Fruit fly (Drosophila melanogaster) whole organism, embryonic: ENCODE data around the gene Nubp1.
A peak's percentile ranks its signal among the peaks of the same experiment; 100 is the strongest.

Source experiments
- BEAF-32 ChIP-seq: fragments of 200-800 bp; sonication (Bioruptor generic); optimal IDR thresholded peaks from 3 replicates; lab custom pipeline; 2017; ENCODE audit warnings: missing biosample characterization, missing genetic modification characterization, mild to moderate bottlenecking, moderate library complexity, missing genetic modification reagents
- CG10979 ChIP-seq: fragments of 200-800 bp; sonication (Bioruptor generic); optimal IDR thresholded peaks from 2 replicates; lab custom pipeline; 2018; ENCODE audit warnings: missing biosample characterization, mild to moderate bottlenecking, missing genetic modification characterization, moderate library complexity
- CG15601 ChIP-seq: fragments of 200-800 bp; sonication (Bioruptor generic); optimal IDR thresholded peaks from 3 replicates; lab custom pipeline; 2019; ENCODE audit warnings: missing biosample characterization, mild to moderate bottlenecking, missing genetic modification characterization, moderate library complexity
- CG17361 ChIP-seq: fragments of 200-800 bp; sonication (Bioruptor generic); IDR thresholded peaks from 3 replicates; pipeline ENCODE4 v1.3.6; 2022; ENCODE audit warnings: missing biosample characterization, missing genetic modification characterization
- CG2116 ChIP-seq: fragments of 200-800 bp; sonication (Bioruptor generic); optimal IDR thresholded peaks from 3 replicates; lab custom pipeline; 2018; ENCODE audit warnings: missing biosample characterization, mild to moderate bottlenecking, missing genetic modification characterization
- CG30020 ChIP-seq: fragments of 200-800 bp; optimal IDR thresholded peaks from 2 replicates; lab custom pipeline; 2019; ENCODE audit warnings: missing biosample characterization, mild to moderate bottlenecking, missing genetic modification characterization, moderate library complexity
- CG32532 ChIP-seq: fragments of 200-800 bp; sonication (Bioruptor generic); IDR thresholded peaks from 2 replicates; pipeline ENCODE4 v1.3.6; 2022; ENCODE audit warnings: missing biosample characterization, missing genetic modification characterization
- CG33213 ChIP-seq: fragments of 200-800 bp; sonication (Bioruptor generic); optimal IDR thresholded peaks from 3 replicates; lab custom pipeline; 2016; ENCODE audit warnings: missing biosample characterization, missing genetic modification characterization
- CG3847 ChIP-seq: fragments of 200-800 bp; sonication (Bioruptor generic); IDR thresholded peaks from 2 replicates; pipeline ENCODE4 v1.3.6; 2022; ENCODE audit warnings: missing biosample characterization, missing genetic modification characterization
- CG42726 ChIP-seq: fragments of 200-800 bp; sonication (Bioruptor generic); IDR thresholded peaks from 2 replicates; pipeline ENCODE4 v1.3.6; 2022; ENCODE audit warnings: missing biosample characterization, missing genetic modification characterization; ENCODE audit not compliant: partially characterized antibody
- CG4424 ChIP-seq: fragments of 200-800 bp; sonication (Bioruptor generic); optimal IDR thresholded peaks from 3 replicates; lab custom pipeline; 2016; ENCODE audit warnings: missing biosample characterization, missing genetic modification characterization
- CG4617 ChIP-seq: fragments of 200-800 bp; sonication (Bioruptor generic); optimal IDR thresholded peaks from 3 replicates; lab custom pipeline; 2016; ENCODE audit warnings: missing biosample characterization, missing genetic modification characterization, borderline replicate concordance
- CG7928 ChIP-seq: fragments of 200-800 bp; sonication (Bioruptor generic); optimal IDR thresholded peaks from 2 replicates; lab custom pipeline; 2017; ENCODE audit warnings: missing biosample characterization, mild to moderate bottlenecking, missing genetic modification characterization
- CG7963 ChIP-seq: fragments of 200-800 bp; sonication (Bioruptor generic); IDR thresholded peaks from 3 replicates; pipeline ENCODE4 v1.3.6; 2022; ENCODE audit warnings: missing biosample characterization, missing genetic modification characterization; ENCODE audit not compliant: partially characterized antibody
- CoRest ChIP-seq: fragments of 200-800 bp; sonication (Bioruptor generic); optimal IDR thresholded peaks from 3 replicates; lab custom pipeline; 2018; ENCODE audit warnings: missing biosample characterization, mild to moderate bottlenecking, missing genetic modification characterization, moderate library complexity
- D19A ChIP-seq: fragments of 200-800 bp; optimal IDR thresholded peaks from 3 replicates; lab custom pipeline; 2019; ENCODE audit warnings: missing biosample characterization, mild to moderate bottlenecking, missing genetic modification characterization, moderate library complexity
- Dek ChIP-seq: fragments of 200-800 bp; sonication (Bioruptor generic); optimal IDR thresholded peaks from 3 replicates; lab custom pipeline; 2019; ENCODE audit warnings: missing biosample characterization, mild to moderate bottlenecking, missing genetic modification characterization, moderate library complexity
- Dp ChIP-seq: fragments of 200-800 bp; sonication (Bioruptor generic); optimal IDR thresholded peaks from 2 replicates; lab custom pipeline; 2018; ENCODE audit warnings: missing biosample characterization, mild to moderate bottlenecking, missing genetic modification characterization, moderate library complexity
- Drgx ChIP-seq: fragments of 200-800 bp; sonication (Bioruptor generic); IDR thresholded peaks from 2 replicates; pipeline ENCODE4 v1.3.6; 2022; ENCODE audit warnings: missing biosample characterization, missing genetic modification characterization
- Elba2 ChIP-seq: fragments of 200-800 bp; sonication (Bioruptor generic); optimal IDR thresholded peaks from 3 replicates; lab custom pipeline; 2016; ENCODE audit warnings: missing biosample characterization, missing genetic modification characterization
- H15 ChIP-seq: fragments of 200-800 bp; sonication (Bioruptor generic); IDR thresholded peaks from 3 replicates; pipeline ENCODE4 v1.3.6; 2022; ENCODE audit warnings: missing biosample characterization, missing genetic modification characterization
- HLHmδ ChIP-seq: fragments of 200-800 bp; sonication (Bioruptor generic); optimal IDR thresholded peaks from 2 replicates; lab custom pipeline; 2018; ENCODE audit warnings: missing biosample characterization, mild to moderate bottlenecking, missing genetic modification characterization, moderate library complexity
- MBD-R2 ChIP-seq: fragments of 200-800 bp; sonication (Bioruptor generic); IDR thresholded peaks from 2 replicates; pipeline ENCODE4 v1.3.6; 2022; ENCODE audit warnings: missing biosample characterization, missing genetic modification characterization
- MESR4 ChIP-seq: fragments of 200-800 bp; sonication (Bioruptor generic); optimal IDR thresholded peaks from 2 replicates; lab custom pipeline; 2018; ENCODE audit warnings: missing biosample characterization, mild to moderate bottlenecking, missing genetic modification characterization, moderate library complexity
- Med ChIP-seq: fragments of 200-800 bp; sonication (Bioruptor generic); peaks from one replicate; lab custom pipeline; 2016; ENCODE audit warnings: missing biosample characterization, missing genetic modification characterization, mild to moderate bottlenecking, inconsistent platforms, moderate library complexity
- Myb ChIP-seq: fragments of 200-800 bp; sonication (Bioruptor generic); optimal IDR thresholded peaks from 2 replicates; lab custom pipeline; 2016; ENCODE audit warnings: missing biosample characterization, missing genetic modification characterization
- NFAT ChIP-seq: fragments of 200-800 bp; sonication (Bioruptor generic); IDR thresholded peaks from 2 replicates; pipeline ENCODE4 v1.3.6; 2022; ENCODE audit warnings: missing biosample characterization, missing genetic modification characterization
- Opbp ChIP-seq: fragments of 200-800 bp; sonication (Bioruptor generic); IDR thresholded peaks from 3 replicates; pipeline ENCODE4 v1.3.6; 2022; ENCODE audit warnings: missing biosample characterization, missing genetic modification characterization; ENCODE audit not compliant: partially characterized antibody
- Rx ChIP-seq: fragments of 200-800 bp; sonication (Bioruptor generic); IDR thresholded peaks from 2 replicates; pipeline ENCODE4 v1.3.6; 2022; ENCODE audit warnings: missing biosample characterization, missing genetic modification characterization
- Stat92E ChIP-seq, 3 experiments: fragments of >200 bp in 2 of 3; fragments of 200-800 bp in 1 of 3; sonication (Bioruptor generic) in 1 of 3; optimal IDR thresholded peaks; 2 replicates each; lab custom pipeline; 2017 to 2019; ENCODE audit warnings: missing biosample characterization in 3 of 3, missing genetic modification characterization in 3 of 3, mild to moderate bottlenecking in 1 of 3, moderate library complexity in 1 of 3
- YL-1 ChIP-seq: fragments of 200-800 bp; sonication (Bioruptor generic); optimal IDR thresholded peaks from 3 replicates; lab custom pipeline; 2017; ENCODE audit warnings: missing biosample characterization, mild to moderate bottlenecking, missing genetic modification characterization
- cg ChIP-seq: fragments of 200-800 bp; sonication (Bioruptor generic); optimal IDR thresholded peaks from 3 replicates; lab custom pipeline; 2019; ENCODE audit warnings: missing biosample characterization, mild to moderate bottlenecking, missing genetic modification characterization, moderate library complexity
- ci ChIP-seq: fragments of 200-800 bp; sonication (Bioruptor generic); IDR thresholded peaks from 3 replicates; pipeline ENCODE4 v1.3.6; 2022; ENCODE audit warnings: missing biosample characterization, missing genetic modification characterization
- disco-r ChIP-seq: fragments of 200-800 bp; sonication (Bioruptor generic); optimal IDR thresholded peaks from 2 replicates; lab custom pipeline; 2016; ENCODE audit warnings: missing biosample characterization, missing genetic modification characterization
- fru ChIP-seq: fragments of >200 bp; optimal IDR thresholded peaks from 2 replicates; lab custom pipeline; 2017
- gcm ChIP-seq: fragments of 200-800 bp; sonication (Bioruptor generic); optimal IDR thresholded peaks from 2 replicates; lab custom pipeline; 2019; ENCODE audit warnings: missing biosample characterization, mild to moderate bottlenecking, missing genetic modification characterization, moderate library complexity
- gfzf ChIP-seq: fragments of 200-800 bp; sonication (Bioruptor generic); optimal IDR thresholded peaks from 2 replicates; lab custom pipeline; 2016; ENCODE audit warnings: missing biosample characterization, mild to moderate bottlenecking, missing genetic modification characterization, moderate library complexity
- hkb ChIP-seq, 2 experiments: fragments of 200-800 bp in 1 of 2; fragments of >200 bp in 1 of 2; sonication (Bioruptor generic) in 1 of 2; IDR thresholded peaks in 1 of 2; optimal IDR thresholded peaks in 1 of 2; 2 replicates each; pipeline versions ENCODE4 v1.3.6 to Lab custom; 2017 to 2022; ENCODE audit warnings: missing biosample characterization in 1 of 2, missing genetic modification characterization in 1 of 2
- jing ChIP-seq: fragments of 200-800 bp; sonication (Bioruptor generic); optimal IDR thresholded peaks from 2 replicates; lab custom pipeline; 2018; ENCODE audit warnings: missing biosample characterization, mild to moderate bottlenecking, missing genetic modification characterization
- lbe ChIP-seq: fragments of 200-800 bp; sonication (Bioruptor generic); optimal IDR thresholded peaks from 2 replicates; lab custom pipeline; 2016; ENCODE audit warnings: missing biosample characterization, mild to moderate bottlenecking, missing genetic modification characterization
- lmd ChIP-seq: fragments of 200-800 bp; sonication (Bioruptor generic); IDR thresholded peaks from 2 replicates; pipeline ENCODE4 v1.3.6; 2022; ENCODE audit warnings: missing biosample characterization, missing genetic modification characterization
- otp ChIP-seq: fragments of 200-800 bp; sonication (Bioruptor generic); IDR thresholded peaks from 3 replicates; pipeline ENCODE4, ENCODE4 v1.3.6; 2022; ENCODE audit warnings: missing biosample characterization, missing genetic modification characterization
- phol ChIP-seq: fragments of 200-800 bp; sonication (Bioruptor generic); optimal IDR thresholded peaks from 3 replicates; lab custom pipeline; 2018; ENCODE audit warnings: missing biosample characterization, mild to moderate bottlenecking, missing genetic modification characterization, moderate library complexity
- pum ChIP-seq: fragments of 200-800 bp; sonication (Bioruptor generic); optimal IDR thresholded peaks from 2 replicates; lab custom pipeline; 2016; ENCODE audit warnings: missing biosample characterization, missing genetic modification characterization
- pzg ChIP-seq: fragments of 200-800 bp; sonication (Bioruptor generic); optimal IDR thresholded peaks from 3 replicates; lab custom pipeline; 2018; ENCODE audit warnings: missing biosample characterization, mild to moderate bottlenecking, missing genetic modification characterization, moderate library complexity
- toy ChIP-seq: fragments of 200-800 bp; sonication (Bioruptor generic); IDR thresholded peaks from 2 replicates; pipeline ENCODE4 v1.3.6; 2022; ENCODE audit warnings: missing biosample characterization, missing genetic modification characterization
- vnd ChIP-seq: fragments of 200-800 bp; sonication (Bioruptor generic); IDR thresholded peaks from 3 replicates; pipeline ENCODE4 v1.3.6; 2022; ENCODE audit warnings: missing biosample characterization, missing genetic modification characterization; ENCODE audit not compliant: partially characterized antibody
- wor ChIP-seq: fragments of 200-800 bp; sonication (Bioruptor generic); IDR thresholded peaks from 2 replicates; pipeline ENCODE4 v1.3.6; 2022; ENCODE audit warnings: missing biosample characterization, missing genetic modification characterization

Nubp1 gene

dm6 chr2L:16731799-16732198 is 551 bp upstream of the Nubp1 start, which contains the start of gene Prosbeta4:
Prosbeta4 (minus strand) TSS chr2L:16732133.
- TF ChIP-seq Dp (GFP tag; lab: Kevin White, UChicago), result peak; percentile 13
- TF ChIP-seq pzg (GFP tag; lab: Kevin White, UChicago), result peak; percentile 15
- peak; percentile 50 for TF ChIP-seq MBD-R2 (GFP tag; lab: Robert Waterston, UW)
- no peak for TF ChIP-seq CG4424
- no peak for TF ChIP-seq gcm (GFP tag; lab: Kevin White, UChicago)
- no peak for TF ChIP-seq toy (GFP tag; lab: Robert Waterston, UW)
- peak; percentile 3 for TF ChIP-seq CG4617
- TF ChIP-seq HLHmδ, result no peak
- TF ChIP-seq gfzf, result peak; percentile 42
- TF ChIP-seq otp (GFP tag; lab: Robert Waterston, UW), result no peak
- TF ChIP-seq CG42726, result peak; percentile 10; the same call in 1 of the 2 replicates
- no peak for TF ChIP-seq disco-r
- peak; percentile 68 for TF ChIP-seq MESR4 (GFP tag; lab: Kevin White, UChicago)

- TF ChIP-seq NFAT (GFP tag; lab: Robert Waterston, UW) (no peak), jing (no peak), Med (GFP tag; lab: Kevin White, UChicago) (peak; percentile 72), CG17361 (GFP tag; lab: Robert Waterston, UW) (no peak), CG30020 (tag; lab: Kevin White, UChicago) (peak; percentile 3), CG33213 (GFP tag; lab: Kevin White, UChicago) (peak; percentile 15), pzg (GFP tag; lab: Kevin White, UChicago) (peak; percentile 72), D19A (no peak), fru (lab: Kevin White, UChicago) (no peak), BEAF-32 (GFP tag; lab: Kevin White, UChicago) (peak; percentile 24), cg (GFP tag; lab: Kevin White, UChicago) (no peak), YL-1 (peak; percentile 5), CG10979 (no peak), Dek (no peak), Stat92E (GFP tag; optimal IDR thresholded peaks at IDR 0.05; lab: Kevin White, UChicago) (no peak), phol (tag; lab: Kevin White, UChicago) (peak; percentile 28), Opbp (GFP tag; lab: Robert Waterston, UW) (0 out of 3 replicates have a peak, but pooled peaks have one; percentile 22), Myb (GFP tag; lab: Kevin White, UChicago) (peak; percentile 98), H15 (no peak), lmd (GFP tag; lab: Robert Waterston, UW) (no peak), Elba2 (GFP tag; lab: Kevin White, UChicago) (peak; percentile 34), Drgx (GFP tag; lab: Robert Waterston, UW) (peak; percentile 22; the same call in 1 of the 2 replicates), CG7928 (GFP tag; lab: Kevin White, UChicago) (no peak), CG3847 (GFP tag; lab: Robert Waterston, UW) (peak; percentile 35; the same call in 1 of the 2 replicates), CG32532 (GFP tag; lab: Robert Waterston, UW) (no peak), ci (peak; percentile 10; the same call in 1 of the 3 replicates), Rx (GFP tag; lab: Robert Waterston, UW) (no peak), CG15601 (tag; lab: Kevin White, UChicago) (no peak), CoRest (tag; lab: Kevin White, UChicago) (peak; percentile 57), wor (GFP tag; lab: Robert Waterston, UW) (no peak), vnd (GFP tag; lab: Robert Waterston, UW) (no peak), CG2116 (GFP tag; lab: Kevin White, UChicago) (peak; percentile 15), lbe (GFP tag; lab: Kevin White, UChicago) (no peak), pum (GFP tag; lab: Kevin White, UChicago) (no peak), MESR4 (GFP tag; lab: Kevin White, UChicago) (peak; percentile 43), CG7963 (GFP tag; lab: Robert Waterston, UW) (0 out of 3 replicates have a peak, but pooled peaks have one; percentile 35), hkb (optimal IDR thresholded peaks at IDR 0.05; lab: Kevin White, UChicago) (no peak), hkb (GFP tag; IDR thresholded peaks at IDR 0.05; lab: Robert Waterston, UW) (no peak)
Observed at dm6 chr2L:16738206-16738900, 6.0 kb downstream of the Nubp1 start, which contains the start of the genes glu and ChLD3. glu (minus strand) TSS chr2L:16738388. ChLD3 (plus strand) TSS chr2L:16738850.
